Worm (Caenorhabditis elegans) whole organism, L3 larva: ENCODE measurements around the gene iglr-2.

Experiments
- ama-1 ChIP-seq: fragments of 150-350 bp; optimal IDR thresholded peaks from 2 replicates; lab custom pipeline; 2018
- elt-2 ChIP-seq: sonication (generic microtip); optimal IDR thresholded peaks from 2 replicates; lab custom pipeline; 2016; ENCODE audit warnings: missing genetic modification reagents, mild to moderate bottlenecking, missing genetic modification characterization, missing compliant biosample characterization
- eor-1 ChIP-seq, 2 experiments: fragments of 150-350 bp; optimal IDR thresholded peaks; 2 replicates each; lab custom pipeline; 2014 to 2018; ENCODE audit warnings: missing biosample characterization in 2 of 2, missing genetic modification characterization in 2 of 2
- fkh-10 ChIP-seq: sonication (generic microtip); optimal IDR thresholded peaks from 2 replicates; lab custom pipeline; 2017; ENCODE audit warnings: missing biosample characterization, missing genetic modification reagents, missing genetic modification characterization
- jun-1 ChIP-seq: fragments of 150-350 bp; optimal IDR thresholded peaks from 2 replicates; lab custom pipeline; 2014; ENCODE audit warnings: missing biosample characterization, missing genetic modification reagents, missing genetic modification characterization
- mml-1 ChIP-seq: fragments of 150-350 bp; sonication (generic microtip); optimal IDR thresholded peaks from 3 replicates; lab custom pipeline; 2014; ENCODE audit warnings: missing biosample characterization, missing genetic modification characterization
- nhr-77 ChIP-seq: fragments of 150-350 bp; optimal IDR thresholded peaks from 2 replicates; lab custom pipeline; 2014; ENCODE audit warnings: missing biosample characterization, missing genetic modification characterization
- pqm-1 ChIP-seq: fragments of 150-350 bp; optimal IDR thresholded peaks from 2 replicates; lab custom pipeline; 2017; ENCODE audit warnings: missing biosample characterization, missing genetic modification characterization, inconsistent platforms
- unc-39 ChIP-seq: sonication (generic microtip); optimal IDR thresholded peaks from 4 replicates; lab custom pipeline; 2017; ENCODE audit warnings: missing biosample characterization, missing genetic modification characterization

DNA sequence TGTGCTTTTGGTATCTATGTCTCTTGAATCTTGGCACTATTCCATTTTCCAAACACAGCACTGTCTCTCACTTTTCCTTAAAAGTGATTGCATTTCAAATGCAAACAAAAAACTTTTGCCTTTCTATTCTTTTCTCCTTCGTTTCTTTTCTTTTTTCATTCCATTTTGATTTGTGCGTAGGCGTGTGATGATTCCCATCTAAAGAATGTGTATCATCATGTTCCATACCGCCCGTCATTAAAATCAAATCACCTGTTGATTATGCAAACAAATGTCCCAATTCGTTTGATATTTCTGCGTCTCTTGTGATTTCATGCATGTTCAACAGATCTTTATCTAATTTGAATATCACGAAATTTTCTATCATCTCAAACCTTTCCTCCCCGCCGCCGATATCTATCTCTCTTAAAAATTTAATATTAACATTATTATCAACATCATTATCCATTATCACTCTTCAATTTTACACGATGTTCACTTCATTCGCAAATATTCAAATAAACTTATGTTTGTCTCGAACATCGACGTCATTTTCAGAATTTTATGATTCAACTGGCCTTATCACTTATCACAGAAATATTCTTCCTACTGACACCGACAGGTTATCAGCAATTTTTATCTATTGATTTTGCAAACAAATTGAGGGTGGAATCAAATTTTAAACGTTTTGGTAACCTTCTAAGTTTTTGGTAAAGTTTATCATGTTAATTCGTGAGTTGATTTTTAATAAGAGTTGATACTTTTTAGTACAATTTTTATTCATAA is 39.7 kb downstream of the iglr-2 start:
- TF ChIP-seq mml-1 (tag; lab: Kevin White, UChicago) (no peak), fkh-10 (no peak), elt-2 (peak; percentile 96), jun-1 (no peak), pqm-1 (tag; lab: Kevin White, UChicago) (peak; percentile 90), unc-39 (tag; lab: Kevin White, UChicago) (no peak), nhr-77 (tag; lab: Kevin White, UChicago) (no peak), eor-1 (tag; optimal IDR thresholded peaks at IDR 0.05; lab: Kevin White, UChicago) (no peak), ama-1 (lab: Kevin White, UChicago) (no peak)
